Fruit fly (Drosophila melanogaster) whole organism, embryonic: ENCODE measurements around the gene CG34268.

Experiments used
- B-H2 ChIP-seq: fragments of 200-800 bp; sonication (Bioruptor generic); optimal IDR thresholded peaks from 2 replicates; lab custom pipeline; 2018; ENCODE audit warnings: missing biosample characterization, mild to moderate bottlenecking, missing genetic modification characterization
- Bdp1 ChIP-seq: fragments of 200-800 bp; sonication (Bioruptor generic); optimal IDR thresholded peaks from 3 replicates; lab custom pipeline; 2016; ENCODE audit warnings: missing biosample characterization, missing genetic modification characterization
- CG11723 ChIP-seq: fragments of 200-800 bp; sonication (Bioruptor generic); optimal IDR thresholded peaks from 2 replicates; lab custom pipeline; 2017; ENCODE audit warnings: missing biosample characterization, mild to moderate bottlenecking, missing genetic modification characterization
- CG12219 ChIP-seq: fragments of 200-800 bp; sonication (Bioruptor generic); optimal IDR thresholded peaks from 3 replicates; lab custom pipeline; 2018; ENCODE audit warnings: missing biosample characterization, mild to moderate bottlenecking, missing genetic modification characterization
- CG13624 ChIP-seq: fragments of 200-800 bp; sonication (Bioruptor generic); optimal IDR thresholded peaks from 2 replicates; lab custom pipeline; 2016; ENCODE audit warnings: missing biosample characterization, missing genetic modification characterization
- CG13894 ChIP-seq: fragments of 200-800 bp; sonication (Bioruptor generic); optimal IDR thresholded peaks from 3 replicates; lab custom pipeline; 2018; ENCODE audit warnings: missing biosample characterization, mild to moderate bottlenecking, missing genetic modification characterization, moderate library complexity
- CG14710 ChIP-seq: fragments of 200-800 bp; sonication (Bioruptor generic); optimal IDR thresholded peaks from 3 replicates; lab custom pipeline; 2019; ENCODE audit warnings: missing biosample characterization, mild to moderate bottlenecking, missing genetic modification characterization, moderate library complexity
- CG15269 ChIP-seq: fragments of 200-800 bp; sonication (Bioruptor generic); optimal IDR thresholded peaks from 2 replicates; lab custom pipeline; 2018; ENCODE audit warnings: missing biosample characterization, mild to moderate bottlenecking, missing genetic modification characterization, moderate library complexity
- CG17359 ChIP-seq: fragments of 200-800 bp; sonication (Bioruptor generic); optimal IDR thresholded peaks from 3 replicates; lab custom pipeline; 2018; ENCODE audit warnings: missing biosample characterization, mild to moderate bottlenecking, missing genetic modification characterization, moderate library complexity
- CG1832 ChIP-seq: fragments of 200-800 bp; sonication (Bioruptor generic); optimal IDR thresholded peaks from 2 replicates; lab custom pipeline; 2017; ENCODE audit warnings: missing biosample characterization, mild to moderate bottlenecking, missing genetic modification characterization, inconsistent platforms
- CG18599 ChIP-seq: fragments of 200-800 bp; sonication (Bioruptor generic); optimal IDR thresholded peaks from 3 replicates; lab custom pipeline; 2017; ENCODE audit warnings: missing biosample characterization, missing genetic modification characterization, mild to moderate bottlenecking, moderate library complexity, missing genetic modification reagents
- CG2678 ChIP-seq: fragments of 200-800 bp; sonication (Bioruptor generic); optimal IDR thresholded peaks from 3 replicates; lab custom pipeline; 2019; ENCODE audit warnings: missing biosample characterization, mild to moderate bottlenecking, missing genetic modification characterization, moderate library complexity
- CG2875 ChIP-seq: fragments of 200-800 bp; sonication (Bioruptor generic); optimal IDR thresholded peaks from 2 replicates; lab custom pipeline; 2017; ENCODE audit warnings: missing biosample characterization, mild to moderate bottlenecking, missing genetic modification characterization, missing genetic modification reagents
- CG34224 ChIP-seq: fragments of 200-800 bp; sonication (Bioruptor generic); IDR thresholded peaks from 3 replicates; pipeline ENCODE4 v1.3.6; 2022; ENCODE audit warnings: missing biosample characterization, missing genetic modification characterization; ENCODE audit not compliant: partially characterized antibody
- CG4424 ChIP-seq: fragments of 200-800 bp; sonication (Bioruptor generic); optimal IDR thresholded peaks from 3 replicates; lab custom pipeline; 2016; ENCODE audit warnings: missing biosample characterization, missing genetic modification characterization
- CG4707 ChIP-seq: fragments of 200-800 bp; sonication (Bioruptor generic); optimal IDR thresholded peaks from 2 replicates; lab custom pipeline; 2018; ENCODE audit warnings: missing biosample characterization, mild to moderate bottlenecking, missing genetic modification characterization, moderate library complexity
- CG6791 ChIP-seq: fragments of 200-800 bp; sonication (Bioruptor generic); IDR thresholded peaks from 3 replicates; pipeline ENCODE4 v1.3.6; 2022; ENCODE audit warnings: missing biosample characterization, missing genetic modification characterization; ENCODE audit not compliant: partially characterized antibody
- CG9437 ChIP-seq: fragments of 200-800 bp; sonication (Bioruptor generic); optimal IDR thresholded peaks from 2 replicates; lab custom pipeline; 2018; ENCODE audit warnings: missing biosample characterization, mild to moderate bottlenecking, missing genetic modification characterization
- Camta ChIP-seq: fragments of 200-800 bp; sonication (Bioruptor generic); optimal IDR thresholded peaks from 2 replicates; lab custom pipeline; 2016; ENCODE audit warnings: missing biosample characterization, missing genetic modification characterization
- CoRest ChIP-seq: fragments of 200-800 bp; sonication (Bioruptor generic); optimal IDR thresholded peaks from 3 replicates; lab custom pipeline; 2018; ENCODE audit warnings: missing biosample characterization, mild to moderate bottlenecking, missing genetic modification characterization, moderate library complexity
- Dad ChIP-seq: fragments of 200-800 bp; sonication (Bioruptor generic); optimal IDR thresholded peaks from 3 replicates; lab custom pipeline; 2016; ENCODE audit warnings: missing biosample characterization, missing genetic modification characterization
- Dip3 ChIP-seq: fragments of 200-800 bp; sonication (Bioruptor generic); optimal IDR thresholded peaks from 3 replicates; lab custom pipeline; 2016; ENCODE audit warnings: missing biosample characterization, missing genetic modification characterization
- Dref ChIP-seq: fragments of 200-800 bp; sonication (Bioruptor generic); IDR thresholded peaks from 2 replicates; pipeline ENCODE4 v1.3.6; 2022; ENCODE audit warnings: missing biosample characterization, missing genetic modification characterization
- E2f2 ChIP-seq: fragments of 200-800 bp; sonication (Bioruptor generic); IDR thresholded peaks from 2 replicates; pipeline ENCODE4 v1.3.6; 2022; ENCODE audit warnings: missing biosample characterization, missing genetic modification characterization
- Eip74EF ChIP-seq, 2 experiments: fragments of 200-800 bp in 1 of 2; fragments of >200 bp in 1 of 2; sonication (Bioruptor generic) in 1 of 2; optimal IDR thresholded peaks; 2 replicates each; lab custom pipeline; 2017 to 2019; ENCODE audit warnings: missing biosample characterization in 2 of 2, missing genetic modification characterization in 2 of 2, mild to moderate bottlenecking in 1 of 2, moderate library complexity in 1 of 2
- Hmr ChIP-seq: fragments of 200-800 bp; sonication (Bioruptor generic); optimal IDR thresholded peaks from 3 replicates; lab custom pipeline; 2017; ENCODE audit warnings: mild to moderate bottlenecking, missing biosample characterization, missing genetic modification reagents, missing genetic modification characterization
- Nf-YB ChIP-seq: fragments of 200-800 bp; sonication (Bioruptor generic); optimal IDR thresholded peaks from 3 replicates; lab custom pipeline; 2019; ENCODE audit warnings: missing biosample characterization, mild to moderate bottlenecking, missing genetic modification characterization, moderate library complexity
- Nf-YC ChIP-seq: fragments of 200-800 bp; optimal IDR thresholded peaks from 3 replicates; lab custom pipeline; 2019; ENCODE audit warnings: missing biosample characterization, mild to moderate bottlenecking, missing genetic modification characterization, moderate library complexity
- Opbp ChIP-seq: fragments of 200-800 bp; sonication (Bioruptor generic); IDR thresholded peaks from 3 replicates; pipeline ENCODE4 v1.3.6; 2022; ENCODE audit warnings: missing biosample characterization, missing genetic modification characterization; ENCODE audit not compliant: partially characterized antibody
- Stat92E ChIP-seq, 3 experiments: fragments of >200 bp in 2 of 3; fragments of 200-800 bp in 1 of 3; sonication (Bioruptor generic) in 1 of 3; optimal IDR thresholded peaks; 2 replicates each; lab custom pipeline; 2017 to 2019; ENCODE audit warnings: missing biosample characterization in 3 of 3, missing genetic modification characterization in 3 of 3, mild to moderate bottlenecking in 1 of 3, moderate library complexity in 1 of 3
- chif ChIP-seq, 2 experiments: fragments of 200-800 bp; sonication (Bioruptor generic); optimal IDR thresholded peaks; 3 replicates each; lab custom pipeline; 2016; ENCODE audit warnings: missing biosample characterization in 2 of 2, missing genetic modification characterization in 2 of 2
- dm ChIP-seq: fragments of 200-800 bp; sonication (Bioruptor generic); optimal IDR thresholded peaks from 3 replicates; lab custom pipeline; 2016; ENCODE audit warnings: missing biosample characterization, missing genetic modification characterization
- fd3F ChIP-seq: fragments of 200-800 bp; sonication (Bioruptor generic); optimal IDR thresholded peaks from 2 replicates; lab custom pipeline; 2018; ENCODE audit warnings: missing biosample characterization, mild to moderate bottlenecking, missing genetic modification characterization, moderate library complexity
- fu2 ChIP-seq: fragments of 200-800 bp; sonication (Bioruptor generic); optimal IDR thresholded peaks from 2 replicates; lab custom pipeline; 2016; ENCODE audit warnings: missing biosample characterization, missing genetic modification characterization
- gfzf ChIP-seq: fragments of 200-800 bp; sonication (Bioruptor generic); optimal IDR thresholded peaks from 2 replicates; lab custom pipeline; 2016; ENCODE audit warnings: missing biosample characterization, mild to moderate bottlenecking, missing genetic modification characterization, moderate library complexity
- grau ChIP-seq: fragments of 200-800 bp; optimal IDR thresholded peaks from 3 replicates; lab custom pipeline; 2019; ENCODE audit warnings: missing biosample characterization, mild to moderate bottlenecking, missing genetic modification characterization, moderate library complexity
- her ChIP-seq: fragments of 200-800 bp; sonication (Bioruptor generic); optimal IDR thresholded peaks from 2 replicates; lab custom pipeline; 2016; ENCODE audit warnings: missing biosample characterization, missing genetic modification characterization
- jigr1 ChIP-seq: fragments of 200-800 bp; sonication (Bioruptor generic); IDR thresholded peaks from 3 replicates; pipeline ENCODE4 v1.3.6; 2022; ENCODE audit warnings: missing biosample characterization, missing genetic modification characterization
- nerfin-2 ChIP-seq: fragments of 200-800 bp; sonication (Bioruptor generic); IDR thresholded peaks from 2 replicates; pipeline ENCODE4 v1.3.6; 2022; ENCODE audit warnings: missing biosample characterization, missing genetic modification characterization; ENCODE audit not compliant: partially characterized antibody
- otp ChIP-seq: fragments of 200-800 bp; sonication (Bioruptor generic); IDR thresholded peaks from 3 replicates; pipeline ENCODE4, ENCODE4 v1.3.6; 2022; ENCODE audit warnings: missing biosample characterization, missing genetic modification characterization
- phol ChIP-seq: fragments of 200-800 bp; sonication (Bioruptor generic); optimal IDR thresholded peaks from 3 replicates; lab custom pipeline; 2018; ENCODE audit warnings: missing biosample characterization, mild to moderate bottlenecking, missing genetic modification characterization, moderate library complexity
- prd ChIP-seq, 3 experiments: fragments of >200 bp in 2 of 3; fragments of 200-800 bp in 1 of 3; sonication (Bioruptor generic) in 1 of 3; optimal IDR thresholded peaks in 2 of 3; IDR thresholded peaks in 1 of 3; 2 replicates in 2 of 3; 3 replicates in 1 of 3; pipeline versions ENCODE4 v1.3.6 to Lab custom; 2017 to 2022; ENCODE audit warnings: missing biosample characterization in 1 of 3, missing genetic modification characterization in 1 of 3
- pros ChIP-seq: fragments of 200-800 bp; sonication (Bioruptor generic); optimal IDR thresholded peaks from 3 replicates; lab custom pipeline; 2019; ENCODE audit warnings: missing biosample characterization, mild to moderate bottlenecking, missing genetic modification characterization, moderate library complexity
- tgo ChIP-seq: fragments of 200-800 bp; sonication (Bioruptor generic); IDR thresholded peaks from 3 replicates; pipeline ENCODE4 v1.3.6; 2022; ENCODE audit warnings: missing biosample characterization, missing genetic modification characterization
- usp ChIP-seq: fragments of >200 bp; optimal IDR thresholded peaks from 2 replicates; lab custom pipeline; 2017; ENCODE audit warnings: missing biosample characterization, missing genetic modification characterization
- wdn ChIP-seq: fragments of 200-800 bp; sonication (Bioruptor generic); IDR thresholded peaks from 2 replicates; pipeline ENCODE4 v1.3.6; 2022; ENCODE audit warnings: missing biosample characterization, missing genetic modification characterization

Gene CG34268

dm6 chr3L:542863-543635 is 42.3 kb downstream of the CG34268 start, which contains the start of the genes Cypl and Hipk (continued):
- TF ChIP-seq Opbp (peak; percentile 57; the same call in 2 of the 3 replicates), CG13624 (GFP tag; lab: Kevin White, UChicago) (peak; percentile 23), fd3F (GFP tag; lab: Kevin White, UChicago) (no peak), Stat92E (GFP tag; optimal IDR thresholded peaks at IDR 0.05; lab: Kevin White, UChicago) (peak in 1 of 3 experiments; percentile 93), Eip74EF (GFP tag; optimal IDR thresholded peaks at IDR 0.05; lab: Kevin White, UChicago) (peak in 1 of 2 experiments; percentile 56), CG2875 (no peak), CG1832 (GFP tag; lab: Kevin White, UChicago) (peak; percentile 40), phol (tag; lab: Kevin White, UChicago) (peak; percentile 38), CoRest (tag; lab: Kevin White, UChicago) (peak; percentile 11), prd (optimal IDR thresholded peaks at IDR 0.05; lab: Kevin White, UChicago) (no peak), prd (GFP tag; IDR thresholded peaks at IDR 0.05; lab: Robert Waterston, UW) (peak; percentile 11; the same call in 1 of the 3 replicates), CG17359 (tag; lab: Kevin White, UChicago) (peak; percentile 5), gfzf (GFP tag; lab: Kevin White, UChicago) (peak; percentile 97), jigr1 (no peak), B-H2 (peak; percentile 38), Dref (GFP tag; lab: Robert Waterston, UW) (peak; percentile 51), CG9437 (GFP tag; lab: Kevin White, UChicago) (no peak), chif (GFP tag; optimal IDR thresholded peaks at IDR 0.05; lab: Kevin White, UChicago) (peak in 1 of 2 experiments; percentile 13), CG2678 (peak; percentile 39), Bdp1 (peak; percentile 28), CG18599 (GFP tag; lab: Kevin White, UChicago) (peak; percentile 53), Nf-YC (tag; lab: Kevin White, UChicago) (peak; percentile 47), nerfin-2 (GFP tag; lab: Robert Waterston, UW) (no peak; the same call in 1 of the 2 replicates), pros (GFP tag; lab: Kevin White, UChicago) (peak; percentile 52), CG14710 (tag; lab: Kevin White, UChicago) (peak; percentile 52), tgo (no peak), Nf-YB (GFP tag; lab: Kevin White, UChicago) (peak; percentile 37), CG4424 (GFP tag; lab: Kevin White, UChicago) (no peak), Dad (GFP tag; lab: Kevin White, UChicago) (peak; percentile 42), CG13894 (tag; lab: Kevin White, UChicago) (peak; percentile 75), Dip3 (peak; percentile 17), wdn (no peak), fu2 (no peak), CG12219 (GFP tag; lab: Kevin White, UChicago) (peak; percentile 40), CG6791 (GFP tag; lab: Robert Waterston, UW) (peak; percentile 68; the same call in 2 of the 3 replicates), her (GFP tag; lab: Kevin White, UChicago) (peak; percentile 16), CG34224 (GFP tag; lab: Robert Waterston, UW) (peak; percentile 56; the same call in 1 of the 3 replicates), grau (tag; lab: Kevin White, UChicago) (peak; percentile 16), Hmr (GFP tag; lab: Kevin White, UChicago) (peak; percentile 78), usp (GFP tag; lab: Kevin White, UChicago) (no peak), Camta (no peak), CG4707 (no peak), E2f2 (GFP tag; lab: Robert Waterston, UW) (peak; percentile 49), otp (no peak), CG11723 (GFP tag; lab: Kevin White, UChicago) (peak; percentile 27), CG15269 (tag; lab: Kevin White, UChicago) (peak; percentile 46), dm (GFP tag; lab: Kevin White, UChicago) (peak; percentile 24)
